Worm (Caenorhabditis elegans) whole organism, midembryonic: ENCODE results near the gene T16G1.2.

Experiments
- T22C8.4 ChIP-seq: fragments of 200-800 bp; sonication (Bioruptor generic); IDR thresholded peaks from 2 replicates; pipeline ENCODE4 v1.3.6; 2022; ENCODE audit warnings: missing genetic modification characterization, missing compliant biosample characterization
- flt-1 ChIP-seq: fragments of 200-800 bp; sonication (Bioruptor generic); IDR thresholded peaks from 2 replicates; pipeline ENCODE4 v1.3.6; 2022; ENCODE audit warnings: missing genetic modification characterization, missing compliant biosample characterization
- klf-2 ChIP-seq: fragments of 200-800 bp; sonication (Bioruptor generic); conservative IDR thresholded peaks from 2 replicates; pipeline ENCODE4 v1.3.6; 2022; ENCODE audit warnings: missing genetic modification reagents, missing genetic modification characterization, missing compliant biosample characterization
- ref-1 ChIP-seq: fragments of 200-800 bp; sonication (Bioruptor generic); conservative IDR thresholded peaks from 2 replicates; pipeline ENCODE4 v1.3.6; 2022; ENCODE audit warnings: missing genetic modification reagents, missing genetic modification characterization, missing compliant biosample characterization

ce11 chrV:12896850-12897249, 32.4 kb upstream of the T16G1.2 start:
- TF ChIP-seq klf-2 (GFP tag; lab: Robert Waterston, UW) (no peak), T22C8.4 (no peak), flt-1 (no peak), ref-1 (GFP tag; lab: Robert Waterston, UW) (no peak)
